Worm (Caenorhabditis elegans) whole organism, mixed stage, embryonic: ENCODE data around the gene rpt-1.

Experiments
- ceh-39 ChIP-seq: fragments of 150-350 bp; optimal IDR thresholded peaks from 2 replicates; lab custom pipeline; 2014; ENCODE audit warnings: missing biosample characterization, missing genetic modification characterization
- elt-1 ChIP-seq: sonication (generic microtip); optimal IDR thresholded peaks from 2 replicates; lab custom pipeline; 2017; ENCODE audit warnings: missing genetic modification characterization, mild to moderate bottlenecking, missing compliant biosample characterization, antibody characterized with exemption, moderate library complexity, borderline replicate concordance; ENCODE audit not compliant: insufficient read depth
- lin-13 ChIP-seq: fragments of 150-350 bp; optimal IDR thresholded peaks from 2 replicates; lab custom pipeline; 2014; ENCODE audit warnings: missing biosample characterization, missing genetic modification characterization
- lsy-2 ChIP-seq: fragments of 150-350 bp; optimal IDR thresholded peaks from 2 replicates; lab custom pipeline; 2014; ENCODE audit warnings: missing biosample characterization, missing genetic modification characterization
- mep-1 ChIP-seq: fragments of 150-350 bp; optimal IDR thresholded peaks from 2 replicates; lab custom pipeline; 2017; ENCODE audit warnings: missing biosample characterization, missing genetic modification reagents, missing genetic modification characterization, inconsistent platforms
- nhr-12 ChIP-seq: fragments of 150-350 bp; optimal IDR thresholded peaks from 2 replicates; lab custom pipeline; 2014; ENCODE audit warnings: missing biosample characterization, missing genetic modification characterization
- nhr-237 ChIP-seq: fragments of 150-350 bp; optimal IDR thresholded peaks from 2 replicates; lab custom pipeline; 2014; ENCODE audit warnings: missing biosample characterization, missing genetic modification characterization
- nhr-76 ChIP-seq: sonication (generic microtip); optimal IDR thresholded peaks from 2 replicates; lab custom pipeline; 2017; ENCODE audit warnings: missing biosample characterization, missing genetic modification characterization
- pha-4 ChIP-seq: fragments of 150-350 bp; optimal IDR thresholded peaks from 2 replicates; lab custom pipeline; 2018; ENCODE audit warnings: missing biosample characterization, missing genetic modification reagents, missing genetic modification characterization
- snpc-4 ChIP-seq: fragments of 150-350 bp; optimal IDR thresholded peaks from 2 replicates; lab custom pipeline; 2014; ENCODE audit warnings: missing biosample characterization, missing genetic modification characterization
- unc-62 ChIP-seq: fragments of 150-350 bp; optimal IDR thresholded peaks from 2 replicates; lab custom pipeline; 2014; ENCODE audit warnings: missing biosample characterization, missing genetic modification reagents, missing genetic modification characterization
- ztf-11 ChIP-seq: fragments of 150-350 bp; optimal IDR thresholded peaks from 2 replicates; lab custom pipeline; 2014; ENCODE audit warnings: missing biosample characterization, missing genetic modification characterization

- TF ChIP-seq elt-1 (no peak), snpc-4 (tag; lab: Kevin White, UChicago) (no peak), pha-4 (tag; lab: Kevin White, UChicago) (no peak), unc-62 (GFP tag; lab: Kevin White, UChicago) (no peak), lsy-2 (tag; lab: Kevin White, UChicago) (no peak), nhr-237 (tag; lab: Kevin White, UChicago) (no peak), nhr-76 (no peak), nhr-12 (tag; lab: Kevin White, UChicago) (no peak), ceh-39 (tag; lab: Kevin White, UChicago) (no peak), lin-13 (tag; lab: Kevin White, UChicago) (no peak), mep-1 (no peak), ztf-11 (tag; lab: Kevin White, UChicago) (no peak)
These were observed 17.5 kb downstream of the rpt-1 start, which contains the start of gene F58H1.7 for ce11 chrV:11964723-11965122.
